Worm (Caenorhabditis elegans) whole organism, L1 larva: ENCODE measurements around the gene F15B10.3.

ENCODE experiments used
- aly-2 ChIP-seq: fragments of 150-350 bp; optimal IDR thresholded peaks from 2 replicates; lab custom pipeline; 2014; ENCODE audit warnings: missing biosample characterization, missing genetic modification characterization
- blmp-1 ChIP-seq: fragments of 150-350 bp; optimal IDR thresholded peaks from 2 replicates; lab custom pipeline; 2014; ENCODE audit warnings: missing biosample characterization, missing genetic modification characterization
- egl-27 ChIP-seq, 2 experiments: fragments of 150-350 bp in 1 of 2; sonication (generic microtip); optimal IDR thresholded peaks; 3 replicates each; lab custom pipeline; 2017 to 2018; ENCODE audit warnings: missing biosample characterization in 2 of 2, missing genetic modification characterization in 2 of 2, missing genetic modification reagents in 2 of 2
- fkh-4 ChIP-seq: sonication (generic microtip); optimal IDR thresholded peaks from 2 replicates; lab custom pipeline; 2016; ENCODE audit warnings: missing compliant biosample characterization, missing genetic modification characterization, borderline replicate concordance
- lin-13 ChIP-seq: fragments of 150-350 bp; optimal IDR thresholded peaks from 2 replicates; lab custom pipeline; 2014; ENCODE audit warnings: missing biosample characterization, missing genetic modification reagents, missing genetic modification characterization
- lin-15B ChIP-seq: fragments of 150-350 bp; sonication (generic microtip); optimal IDR thresholded peaks from 3 replicates; lab custom pipeline; 2014; ENCODE audit warnings: missing biosample characterization, missing genetic modification characterization
- lsy-2 ChIP-seq, 2 experiments: fragments of 150-350 bp; optimal IDR thresholded peaks; 2 replicates each; lab custom pipeline; 2014; ENCODE audit warnings: missing biosample characterization in 2 of 2, missing genetic modification characterization in 2 of 2
- mab-9 ChIP-seq: fragments of 200-800 bp; sonication (Bioruptor generic); IDR thresholded peaks from 2 replicates; pipeline ENCODE4 v1.3.6; 2022; ENCODE audit warnings: missing genetic modification reagents, missing genetic modification characterization, missing compliant biosample characterization
- mep-1 ChIP-seq: fragments of 150-350 bp; optimal IDR thresholded peaks from 2 replicates; lab custom pipeline; 2014; ENCODE audit warnings: missing biosample characterization, missing genetic modification characterization
- nhr-19 ChIP-seq: fragments of 200-800 bp; sonication (Bioruptor generic); conservative IDR thresholded peaks from 2 replicates; pipeline ENCODE4 v1.3.6; 2022; ENCODE audit warnings: missing genetic modification characterization, missing compliant biosample characterization
- snpc-4 ChIP-seq: fragments of 150-350 bp; optimal IDR thresholded peaks from 2 replicates; lab custom pipeline; 2014; ENCODE audit warnings: missing biosample characterization, missing genetic modification characterization
- ztf-11 ChIP-seq, 2 experiments: sonication (generic microtip); optimal IDR thresholded peaks; 2 replicates each; lab custom pipeline; 2016 to 2017; ENCODE audit warnings: missing genetic modification characterization in 2 of 2, missing biosample characterization in 1 of 2, missing compliant biosample characterization in 1 of 2

- peak; percentile 85 for TF ChIP-seq aly-2 (tag; lab: Kevin White, UChicago)
- peak in 1 of 2 experiments; percentile 48 for TF ChIP-seq ztf-11 (tag; optimal IDR thresholded peaks at IDR 0.05; lab: Kevin White, UChicago)
- peak; percentile 72 for TF ChIP-seq blmp-1 (tag; lab: Kevin White, UChicago)
- TF ChIP-seq fkh-4, result no peak
- TF ChIP-seq lin-13 (GFP tag; lab: Kevin White, UChicago), result peak; percentile 70
- peak; percentile 67 for TF ChIP-seq snpc-4 (tag; lab: Kevin White, UChicago)
- TF ChIP-seq egl-27 (tag; optimal IDR thresholded peaks at IDR 0.05; lab: Kevin White, UChicago), result no peak
- TF ChIP-seq mep-1 (tag; lab: Kevin White, UChicago), result peak; percentile 88
- TF ChIP-seq mab-9 (GFP tag; lab: Robert Waterston, UW), result no peak
- peak; percentile 87 to 93 for TF ChIP-seq lsy-2 (tag; optimal IDR thresholded peaks at IDR 0.05; lab: Kevin White, UChicago)
- peak; percentile 91 for TF ChIP-seq lin-15B (tag; lab: Kevin White, UChicago)
- TF ChIP-seq nhr-19 (GFP tag; lab: Robert Waterston, UW), result peak; percentile 82
These were observed 17.0 kb upstream of the F15B10.3 start, which contains the start of the genes F38A5.2 and dnj-11 for ce11 chrIV:6585397-6585921.
